Worm (Caenorhabditis elegans) whole organism, young adult: ENCODE results near the gene C33A12.3.

ENCODE experiments used
- B0035.1 ChIP-seq: sonication (generic microtip); optimal IDR thresholded peaks from 2 replicates; lab custom pipeline; 2016; ENCODE audit warnings: missing genetic modification characterization, mild to moderate bottlenecking, missing compliant biosample characterization, missing genotype, missing genetic modification reagents
- C17E4.6 ChIP-seq: fragments of 200-800 bp; sonication (Bioruptor generic); IDR thresholded peaks from 2 replicates; pipeline ENCODE4 v1.3.6; 2022; ENCODE audit warnings: missing genetic modification reagents, missing genetic modification characterization, missing compliant biosample characterization
- F23B12.7 ChIP-seq: sonication (generic microtip); optimal IDR thresholded peaks from 2 replicates; lab custom pipeline; 2017; ENCODE audit warnings: missing genetic modification characterization, mild to moderate bottlenecking, missing compliant biosample characterization, antibody characterized with exemption, moderate library complexity; ENCODE audit not compliant: insufficient read depth
- F33H1.4 ChIP-seq: fragments of 200-800 bp; sonication (Bioruptor generic); IDR thresholded peaks from 2 replicates; pipeline ENCODE4 v1.3.6; 2022; ENCODE audit warnings: missing genetic modification reagents, missing genetic modification characterization, missing compliant biosample characterization
- F37B4.10 ChIP-seq: fragments of 200-800 bp; sonication (Bioruptor generic); IDR thresholded peaks from 2 replicates; pipeline ENCODE4 v1.3.6; 2022; ENCODE audit warnings: missing genetic modification characterization, missing compliant biosample characterization
- F57C9.4 ChIP-seq: sonication (generic microtip); optimal IDR thresholded peaks from 2 replicates; lab custom pipeline; 2017; ENCODE audit warnings: mild to moderate bottlenecking, missing genetic modification characterization, missing compliant biosample characterization
- Y53F4B.3 ChIP-seq: fragments of 200-800 bp; sonication (Bioruptor generic); IDR thresholded peaks from 2 replicates; pipeline ENCODE4 v1.3.6; 2022; ENCODE audit warnings: missing genetic modification reagents, missing genetic modification characterization, missing compliant biosample characterization
- Y53G8AR.9 ChIP-seq: fragments of 200-800 bp; sonication (Bioruptor generic); conservative IDR thresholded peaks from 2 replicates; pipeline ENCODE4 v1.3.6; 2022; ENCODE audit warnings: missing genetic modification reagents, missing genetic modification characterization, missing compliant biosample characterization
- Y56A3A.18 ChIP-seq: fragments of 200-800 bp; sonication (Bioruptor generic); IDR thresholded peaks from 2 replicates; pipeline ENCODE4 v1.3.6; 2022; ENCODE audit warnings: missing genetic modification reagents, missing genetic modification characterization, missing compliant biosample characterization
- Y79H2A.3 ChIP-seq: fragments of 200-800 bp; sonication (Bioruptor generic); conservative IDR thresholded peaks from 2 replicates; pipeline ENCODE4 v1.3.6; 2022; ENCODE audit warnings: missing genetic modification reagents, missing genetic modification characterization, missing compliant biosample characterization
- ZK185.1 ChIP-seq: sonication (generic microtip); optimal IDR thresholded peaks from 2 replicates; lab custom pipeline; 2016; ENCODE audit warnings: mild to moderate bottlenecking, missing genetic modification characterization, missing compliant biosample characterization; ENCODE audit not compliant: poor library complexity, severe bottlenecking
- athp-1 ChIP-seq: sonication (generic microtip); optimal IDR thresholded peaks from 2 replicates; lab custom pipeline; 2017; ENCODE audit warnings: mild to moderate bottlenecking, missing genetic modification characterization, missing compliant biosample characterization
- attf-6 ChIP-seq: fragments of 200-800 bp; sonication (Bioruptor generic); IDR thresholded peaks from 2 replicates; pipeline ENCODE4 v1.3.6; 2022; ENCODE audit warnings: missing genetic modification reagents, missing genetic modification characterization, missing compliant biosample characterization
- bed-1 ChIP-seq: fragments of 200-800 bp; sonication (Bioruptor generic); IDR thresholded peaks from 2 replicates; pipeline ENCODE4 v1.3.6; 2022; ENCODE audit warnings: missing genetic modification reagents, missing genetic modification characterization, missing compliant biosample characterization
- ceh-100 ChIP-seq: fragments of 200-800 bp; sonication (Bioruptor generic); IDR thresholded peaks from 2 replicates; pipeline ENCODE4 v1.3.6; 2022; ENCODE audit warnings: missing genetic modification reagents, missing genetic modification characterization, missing compliant biosample characterization
- ceh-27 ChIP-seq: fragments of 200-800 bp; sonication (Bioruptor generic); optimal IDR thresholded peaks from 2 replicates; lab custom pipeline; 2018; ENCODE audit warnings: mild to moderate bottlenecking, missing genetic modification characterization, moderate library complexity, missing compliant biosample characterization
- ceh-79 ChIP-seq: sonication (generic microtip); optimal IDR thresholded peaks from 2 replicates; lab custom pipeline; 2017; ENCODE audit warnings: mild to moderate bottlenecking, missing genetic modification characterization, missing compliant biosample characterization
- ceh-91 ChIP-seq: fragments of 200-800 bp; sonication (Bioruptor generic); IDR thresholded peaks from 2 replicates; pipeline ENCODE4 v1.3.6; 2022; ENCODE audit warnings: missing genetic modification reagents, missing genetic modification characterization, missing compliant biosample characterization
- dpff-1 ChIP-seq: sonication (generic microtip); optimal IDR thresholded peaks from 2 replicates; lab custom pipeline; 2017; ENCODE audit warnings: mild to moderate bottlenecking, missing genetic modification characterization, missing compliant biosample characterization
- egl-44 ChIP-seq: fragments of 200-800 bp; sonication (Bioruptor generic); IDR thresholded peaks from 2 replicates; pipeline ENCODE4 v1.3.6; 2022; ENCODE audit warnings: missing genetic modification reagents, missing genetic modification characterization, missing compliant biosample characterization
- egrh-3 ChIP-seq: fragments of 200-800 bp; sonication (Bioruptor generic); IDR thresholded peaks from 2 replicates; pipeline ENCODE4 v1.3.6; 2022; ENCODE audit warnings: missing genetic modification reagents, missing genetic modification characterization, missing compliant biosample characterization
- ekl-4 ChIP-seq: fragments of 200-800 bp; sonication (Bioruptor generic); IDR thresholded peaks from 2 replicates; pipeline ENCODE4 v1.3.6; 2022; ENCODE audit warnings: missing genetic modification reagents, missing genetic modification characterization, missing compliant biosample characterization
- ets-4 ChIP-seq: fragments of 200-800 bp; sonication (Bioruptor generic); optimal IDR thresholded peaks from 2 replicates; lab custom pipeline; 2018; ENCODE audit warnings: mild to moderate bottlenecking, missing genetic modification characterization, missing compliant biosample characterization
- gei-17 ChIP-seq: fragments of 200-800 bp; sonication (Bioruptor generic); optimal IDR thresholded peaks from 2 replicates; lab custom pipeline; 2018; ENCODE audit warnings: mild to moderate bottlenecking, missing genetic modification characterization, missing compliant biosample characterization
- hlh-12 ChIP-seq: sonication (generic microtip); optimal IDR thresholded peaks from 2 replicates; lab custom pipeline; 2016; ENCODE audit warnings: missing genetic modification characterization, missing compliant biosample characterization
- hmg-1.2 ChIP-seq: fragments of 200-800 bp; sonication (Bioruptor generic); IDR thresholded peaks from 2 replicates; pipeline ENCODE4 v1.3.6; 2022; ENCODE audit warnings: missing genetic modification reagents, missing genetic modification characterization, missing compliant biosample characterization
- lin-26 ChIP-seq: fragments of 200-800 bp; sonication (Bioruptor generic); IDR thresholded peaks from 2 replicates; pipeline ENCODE4 v1.3.6; 2022; ENCODE audit warnings: missing genetic modification reagents, missing genetic modification characterization, missing compliant biosample characterization
- lin-54 ChIP-seq: fragments of 200-800 bp; sonication (Bioruptor generic); optimal IDR thresholded peaks from 2 replicates; lab custom pipeline; 2018; ENCODE audit warnings: mild to moderate bottlenecking, missing genetic modification characterization, missing compliant biosample characterization
- madf-10 ChIP-seq: sonication (generic microtip); optimal IDR thresholded peaks from 2 replicates; lab custom pipeline; 2016; ENCODE audit warnings: mild to moderate bottlenecking, missing genetic modification characterization, missing compliant biosample characterization
- mxl-1 ChIP-seq: sonication (generic microtip); optimal IDR thresholded peaks from 2 replicates; lab custom pipeline; 2016; ENCODE audit warnings: missing genetic modification characterization, missing compliant biosample characterization
- nfya-2 ChIP-seq: fragments of 200-800 bp; sonication (Bioruptor generic); IDR thresholded peaks from 2 replicates; pipeline ENCODE4 v1.3.6; 2022; ENCODE audit warnings: missing genetic modification reagents, missing genetic modification characterization, missing compliant biosample characterization
- nhr-80 ChIP-seq: sonication (generic microtip); optimal IDR thresholded peaks from 2 replicates; lab custom pipeline; 2016; ENCODE audit warnings: missing genetic modification characterization, missing compliant biosample characterization
- pbrm-1 ChIP-seq: fragments of 200-800 bp; sonication (Bioruptor generic); IDR thresholded peaks from 2 replicates; pipeline ENCODE4 v1.3.6; 2022; ENCODE audit warnings: missing genetic modification reagents, missing genetic modification characterization, missing compliant biosample characterization
- rec-8 ChIP-seq, 2 experiments: sonication (generic microtip); optimal IDR thresholded peaks; 2 replicates each; lab custom pipeline; 2016; ENCODE audit warnings: mild to moderate bottlenecking in 2 of 2, missing genetic modification characterization in 2 of 2, missing genetic modification reagents in 2 of 2, missing genotype in 2 of 2, missing biosample characterization in 1 of 2, missing compliant biosample characterization in 1 of 2, moderate library complexity in 1 of 2
- sdz-38 ChIP-seq: sonication (generic microtip); optimal IDR thresholded peaks from 2 replicates; lab custom pipeline; 2016; ENCODE audit warnings: missing genotype, missing genetic modification characterization, missing compliant biosample characterization
- snpc-1.1 ChIP-seq: sonication (generic microtip); optimal IDR thresholded peaks from 2 replicates; lab custom pipeline; 2017; ENCODE audit warnings: missing genetic modification characterization, mild to moderate bottlenecking, missing compliant biosample characterization, antibody characterized with exemption, moderate library complexity, missing genotype, missing genetic modification reagents; ENCODE audit not compliant: insufficient read depth
- unc-130 ChIP-seq: sonication (generic microtip); optimal IDR thresholded peaks from 2 replicates; lab custom pipeline; 2016; ENCODE audit warnings: missing genetic modification reagents, missing genetic modification characterization, missing compliant biosample characterization
- unc-62 ChIP-seq: fragments of 150-350 bp; optimal IDR thresholded peaks from 2 replicates; lab custom pipeline; 2014; ENCODE audit warnings: missing biosample characterization, missing genetic modification reagents, missing genetic modification characterization
- ztf-25 ChIP-seq: fragments of 200-800 bp; sonication (Bioruptor generic); IDR thresholded peaks from 2 replicates; pipeline ENCODE4 v1.3.6; 2022; ENCODE audit warnings: missing genetic modification reagents, missing genetic modification characterization, missing compliant biosample characterization
- ztf-3 ChIP-seq: fragments of 200-800 bp; sonication (Bioruptor generic); optimal IDR thresholded peaks from 2 replicates; lab custom pipeline; 2018; ENCODE audit warnings: mild to moderate bottlenecking, missing genetic modification characterization, missing compliant biosample characterization

The C33A12.3 gene

DNA sequence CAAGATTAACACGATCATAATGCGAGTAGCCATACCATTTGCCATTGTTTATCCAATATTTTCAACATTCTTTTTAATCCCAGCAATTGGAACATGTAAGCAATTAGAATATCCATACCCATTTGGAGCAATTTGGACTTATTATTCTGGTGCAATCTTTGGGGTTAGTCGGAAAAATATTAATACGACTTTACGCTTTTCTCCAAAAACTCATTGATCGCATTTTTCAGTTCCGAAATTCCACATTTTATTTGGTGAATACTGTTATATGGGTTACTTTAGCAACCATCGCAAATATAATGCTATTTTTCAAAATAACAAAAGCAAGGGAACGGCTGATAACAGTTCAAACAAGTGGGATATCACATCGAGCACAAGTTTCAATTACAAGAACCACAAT lies 26.0 kb downstream of the C33A12.3 start:
- TF ChIP-seq C17E4.6 (no peak), dpff-1 (tag; lab: Kevin White, UChicago) (no peak), egl-44 (no peak), nfya-2 (GFP tag; lab: Robert Waterston, UW) (no peak)

ce11 chrIV:9485972-9486371 lies 26.8 kb downstream of the C33A12.3 start, which contains the start of gene sru-2:
Gene sru-2, plus strand, starts transcription at chrIV:9486272.
- TF ChIP-seq ceh-91 (GFP tag; lab: Robert Waterston, UW) (no peak), ztf-25 (GFP tag; lab: Robert Waterston, UW) (no peak), nhr-80 (no peak), bed-1 (GFP tag; lab: Robert Waterston, UW) (no peak), Y79H2A.3 (GFP tag; lab: Robert Waterston, UW) (no peak), pbrm-1 (GFP tag; lab: Robert Waterston, UW) (no peak), mxl-1 (no peak)

DNA sequence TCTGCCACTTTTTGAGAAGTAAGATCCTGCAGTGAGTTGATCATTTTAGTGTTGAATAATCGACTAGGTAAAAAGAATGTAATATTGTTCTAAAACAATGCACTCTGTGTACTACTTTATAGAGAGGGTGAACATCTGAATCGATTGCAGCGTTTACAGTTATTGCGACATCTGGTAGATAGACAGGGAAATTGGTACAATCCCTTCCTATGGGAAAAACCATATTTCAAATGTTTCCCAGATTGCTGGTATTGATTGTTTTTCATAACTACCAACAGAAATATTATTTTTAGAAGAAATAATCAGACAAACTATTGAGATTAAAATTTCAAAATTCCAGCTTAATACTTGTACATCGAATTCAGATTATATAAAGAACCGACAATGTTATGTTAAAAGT lies 27.8 kb downstream of the C33A12.3 start, which contains the start of gene gadr-2:
gadr-2 (minus strand) TSS at position 101 of the 400 bp plus-strand sequence.
- TF ChIP-seq C17E4.6 (no peak), ceh-79 (tag; lab: Kevin White, UChicago) (no peak), lin-54 (no peak), Y53G8AR.9 (GFP tag; lab: Robert Waterston, UW) (no peak), ZK185.1 (tag; lab: Kevin White, UChicago) (no peak), athp-1 (tag; lab: Kevin White, UChicago) (no peak), mxl-1 (no peak), hmg-1.2 (no peak), F33H1.4 (GFP tag; lab: Robert Waterston, UW) (no peak), Y53F4B.3 (GFP tag; lab: Robert Waterston, UW) (no peak), madf-10 (no peak)

DNA sequence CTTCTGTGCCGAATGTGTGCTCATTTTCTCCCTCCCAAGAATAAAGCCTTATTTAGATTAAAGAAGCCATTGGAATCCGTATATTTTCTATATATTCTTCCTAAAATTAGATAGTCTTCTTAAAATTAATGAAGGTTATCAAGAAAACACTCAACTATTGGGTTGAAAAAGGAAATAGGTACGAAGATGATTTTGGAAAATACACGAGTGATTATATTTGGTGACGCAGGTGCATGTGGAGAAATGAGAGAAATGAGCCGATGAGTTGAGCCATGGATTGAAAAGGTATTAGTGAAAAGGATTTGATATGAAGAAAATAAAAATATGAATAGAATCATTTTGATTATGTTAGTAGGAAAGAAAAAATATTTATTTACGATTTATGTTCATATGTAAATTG lies 31.9 kb downstream of the C33A12.3 start, which contains the start of gene cng-3:
cng-3 (minus strand) TSS at position 102 of the 400 bp plus-strand sequence.
- TF ChIP-seq ztf-3 (GFP tag; lab: Kevin White, UChicago) (no peak), ceh-100 (GFP tag; lab: Robert Waterston, UW) (no peak), ZK185.1 (tag; lab: Kevin White, UChicago) (no peak), egrh-3 (GFP tag; lab: Robert Waterston, UW) (no peak), Y56A3A.18 (GFP tag; lab: Robert Waterston, UW) (no peak), dpff-1 (tag; lab: Kevin White, UChicago) (no peak), ekl-4 (GFP tag; lab: Robert Waterston, UW) (no peak), hlh-12 (no peak)

DNA sequence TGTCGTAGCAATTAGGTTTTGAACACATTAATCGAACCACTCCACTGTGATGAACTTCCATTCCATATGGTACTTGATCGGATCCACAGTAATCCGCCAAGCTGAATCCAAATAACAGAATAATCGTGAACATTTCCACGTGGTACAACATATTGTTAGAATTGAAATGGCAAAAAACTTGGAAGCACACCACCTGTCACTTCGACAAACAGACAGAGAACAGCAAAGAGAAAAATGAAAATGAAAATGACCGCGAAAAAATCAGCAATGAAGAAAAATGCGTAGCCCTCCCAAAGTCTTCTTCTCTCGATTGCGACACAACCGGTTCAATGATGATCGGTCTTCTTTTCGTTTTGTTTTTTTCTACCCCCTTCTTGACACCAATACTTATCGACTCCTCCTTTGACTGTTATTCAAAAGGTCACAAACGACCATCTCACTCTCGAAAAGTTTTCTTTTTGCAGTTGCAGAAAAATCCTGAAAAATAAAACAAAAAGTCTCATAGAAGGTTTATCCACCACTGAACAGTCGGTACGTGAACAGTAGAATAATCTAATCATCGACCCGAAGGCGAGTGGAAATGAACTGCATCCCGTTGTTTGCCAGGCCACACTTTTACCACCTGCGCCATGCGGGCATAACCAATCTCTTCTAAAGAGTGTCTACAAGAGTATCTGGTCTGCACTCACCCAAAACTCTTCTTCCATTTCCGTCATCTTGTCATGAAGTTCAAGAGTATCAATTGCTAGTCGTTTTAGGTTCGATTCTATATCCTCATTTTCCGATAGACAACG lies 35.5 kb downstream of the C33A12.3 start, which contains the start of gene wrt-3:
wrt-3 (minus strand) TSS at position 322 of the 794 bp plus-strand sequence.
- TF ChIP-seq ets-4 (peak; percentile 88), unc-62 (GFP tag; lab: Kevin White, UChicago) (no peak), sdz-38 (tag; lab: Kevin White, UChicago) (peak; percentile 13), B0035.1 (tag; lab: Kevin White, UChicago) (peak; percentile 68), F37B4.10 (no peak), snpc-1.1 (tag; lab: Kevin White, UChicago) (peak; percentile 79), F33H1.4 (GFP tag; lab: Robert Waterston, UW) (no peak), rec-8 (tag; optimal IDR thresholded peaks at IDR 0.05; lab: Kevin White, UChicago) (peak; percentile 93 to 95), F23B12.7 (tag; lab: Kevin White, UChicago) (peak; percentile 53), unc-130 (GFP tag; lab: Kevin White, UChicago) (peak; percentile 62), attf-6 (GFP tag; lab: Robert Waterston, UW) (peak; percentile 87), ceh-27 (GFP tag; lab: Kevin White, UChicago) (no peak), F57C9.4 (tag; lab: Kevin White, UChicago) (peak; percentile 48), Y53G8AR.9 (GFP tag; lab: Robert Waterston, UW) (no peak; the same call in 1 of the 2 replicates), gei-17 (no peak), ztf-3 (GFP tag; lab: Kevin White, UChicago) (peak; percentile 9), lin-26 (GFP tag; lab: Robert Waterston, UW) (peak; percentile 98), nhr-80 (peak; percentile 50)
